Fruit fly (Drosophila melanogaster) whole organism, embryonic: Measurements from ENCODE around the gene Gr61a.

Experiments used
- Adf1 ChIP-seq: fragments of 200-800 bp; sonication (Bioruptor generic); IDR thresholded peaks from 2 replicates; pipeline ENCODE4 v1.3.6; 2022; ENCODE audit warnings: missing biosample characterization, missing genetic modification characterization
- CG10267 ChIP-seq: fragments of 200-800 bp; sonication (Bioruptor generic); optimal IDR thresholded peaks from 2 replicates; lab custom pipeline; 2018; ENCODE audit warnings: missing biosample characterization, mild to moderate bottlenecking, missing genetic modification characterization, moderate library complexity
- CG10565 ChIP-seq: fragments of 200-800 bp; sonication (Bioruptor generic); optimal IDR thresholded peaks from 3 replicates; lab custom pipeline; 2016; ENCODE audit warnings: missing biosample characterization, mild to moderate bottlenecking, missing genetic modification characterization
- CG11247 ChIP-seq: fragments of 200-800 bp; sonication (Bioruptor generic); IDR thresholded peaks from 2 replicates; pipeline ENCODE4 v1.3.6; 2022; ENCODE audit warnings: missing biosample characterization, missing genetic modification characterization
- CG12236 ChIP-seq: fragments of 200-800 bp; sonication (Bioruptor generic); optimal IDR thresholded peaks from 2 replicates; lab custom pipeline; 2016; ENCODE audit warnings: missing biosample characterization, missing genetic modification characterization
- CG13424 ChIP-seq: fragments of 200-800 bp; sonication (Bioruptor generic); optimal IDR thresholded peaks from 2 replicates; lab custom pipeline; 2019; ENCODE audit warnings: missing biosample characterization, mild to moderate bottlenecking, missing genetic modification characterization, moderate library complexity
- CG13624 ChIP-seq: fragments of 200-800 bp; sonication (Bioruptor generic); optimal IDR thresholded peaks from 2 replicates; lab custom pipeline; 2016; ENCODE audit warnings: missing biosample characterization, missing genetic modification characterization
- CG14014 ChIP-seq: fragments of 200-800 bp; sonication (Bioruptor generic); IDR thresholded peaks from 2 replicates; pipeline ENCODE4 v1.3.6; 2022; ENCODE audit warnings: missing biosample characterization, missing genetic modification characterization
- CG15073 ChIP-seq: fragments of 200-800 bp; sonication (Bioruptor generic); optimal IDR thresholded peaks from 2 replicates; lab custom pipeline; 2016; ENCODE audit warnings: missing biosample characterization, missing genetic modification characterization
- CG1529 ChIP-seq: fragments of 200-800 bp; sonication (Bioruptor generic); optimal IDR thresholded peaks from 3 replicates; lab custom pipeline; 2018; ENCODE audit warnings: missing biosample characterization, missing genetic modification characterization
- CG1603 ChIP-seq: fragments of 200-800 bp; sonication (Bioruptor generic); optimal IDR thresholded peaks from 2 replicates; lab custom pipeline; 2019; ENCODE audit warnings: missing biosample characterization, mild to moderate bottlenecking, missing genetic modification characterization, moderate library complexity
- CG17612 ChIP-seq: fragments of 200-800 bp; sonication (Bioruptor generic); IDR thresholded peaks from 2 replicates; pipeline ENCODE4 v1.3.6; 2022; ENCODE audit warnings: missing biosample characterization, missing genetic modification characterization
- CG18011 ChIP-seq: fragments of 200-800 bp; sonication (Bioruptor generic); optimal IDR thresholded peaks from 2 replicates; lab custom pipeline; 2017; ENCODE audit warnings: missing biosample characterization, missing genetic modification characterization, mild to moderate bottlenecking, moderate library complexity, missing genotype
- CG1832 ChIP-seq: fragments of 200-800 bp; sonication (Bioruptor generic); optimal IDR thresholded peaks from 2 replicates; lab custom pipeline; 2017; ENCODE audit warnings: missing biosample characterization, mild to moderate bottlenecking, missing genetic modification characterization, inconsistent platforms
- CG2116 ChIP-seq: fragments of 200-800 bp; sonication (Bioruptor generic); optimal IDR thresholded peaks from 3 replicates; lab custom pipeline; 2018; ENCODE audit warnings: missing biosample characterization, mild to moderate bottlenecking, missing genetic modification characterization
- CG2678 ChIP-seq: fragments of 200-800 bp; sonication (Bioruptor generic); optimal IDR thresholded peaks from 3 replicates; lab custom pipeline; 2019; ENCODE audit warnings: missing biosample characterization, mild to moderate bottlenecking, missing genetic modification characterization, moderate library complexity
- CG4282 ChIP-seq: fragments of 200-800 bp; sonication (Bioruptor generic); optimal IDR thresholded peaks from 2 replicates; lab custom pipeline; 2016; ENCODE audit warnings: missing biosample characterization, missing genetic modification characterization
- CG4424 ChIP-seq: fragments of 200-800 bp; sonication (Bioruptor generic); optimal IDR thresholded peaks from 3 replicates; lab custom pipeline; 2016; ENCODE audit warnings: missing biosample characterization, missing genetic modification characterization
- CG5245 ChIP-seq: fragments of 200-800 bp; sonication (Bioruptor generic); optimal IDR thresholded peaks from 3 replicates; lab custom pipeline; 2016; ENCODE audit warnings: missing biosample characterization, missing genetic modification characterization
- CG6689 ChIP-seq: fragments of 200-800 bp; sonication (Bioruptor generic); IDR thresholded peaks from 2 replicates; pipeline ENCODE4 v1.3.6; 2022; ENCODE audit warnings: missing biosample characterization, missing genetic modification characterization
- CG7786 ChIP-seq: fragments of 200-800 bp; sonication (Bioruptor generic); optimal IDR thresholded peaks from 2 replicates; lab custom pipeline; 2016; ENCODE audit warnings: missing biosample characterization, missing genetic modification characterization
- CG8290 ChIP-seq, 3 experiments: fragments of 200-800 bp; sonication (Bioruptor generic); optimal IDR thresholded peaks; 2 replicates each; lab custom pipeline; 2016 to 2019; ENCODE audit warnings: missing biosample characterization in 3 of 3, missing genetic modification characterization in 3 of 3, mild to moderate bottlenecking in 2 of 3, moderate library complexity in 1 of 3
- D19B ChIP-seq: fragments of 200-800 bp; sonication (Bioruptor generic); optimal IDR thresholded peaks from 2 replicates; lab custom pipeline; 2017; ENCODE audit warnings: missing biosample characterization, mild to moderate bottlenecking, missing genetic modification characterization
- Dip3 ChIP-seq: fragments of 200-800 bp; sonication (Bioruptor generic); optimal IDR thresholded peaks from 3 replicates; lab custom pipeline; 2016; ENCODE audit warnings: missing biosample characterization, missing genetic modification characterization
- ERR ChIP-seq: fragments of 200-800 bp; sonication (Bioruptor generic); optimal IDR thresholded peaks from 2 replicates; lab custom pipeline; 2016; ENCODE audit warnings: missing biosample characterization, missing genetic modification characterization
- Kr ChIP-seq: fragments of 200-800 bp; sonication (Bioruptor generic); optimal IDR thresholded peaks from 2 replicates; lab custom pipeline; 2017; ENCODE audit warnings: missing biosample characterization, mild to moderate bottlenecking, missing genetic modification characterization
- Med ChIP-seq: fragments of 200-800 bp; sonication (Bioruptor generic); peaks from one replicate; lab custom pipeline; 2016; ENCODE audit warnings: missing biosample characterization, missing genetic modification characterization, mild to moderate bottlenecking, inconsistent platforms, moderate library complexity
- Meics ChIP-seq: fragments of 200-800 bp; sonication (Bioruptor generic); optimal IDR thresholded peaks from 2 replicates; lab custom pipeline; 2017; ENCODE audit warnings: missing biosample characterization, mild to moderate bottlenecking, missing genetic modification characterization
- Nf-YB ChIP-seq: fragments of 200-800 bp; sonication (Bioruptor generic); optimal IDR thresholded peaks from 3 replicates; lab custom pipeline; 2019; ENCODE audit warnings: missing biosample characterization, mild to moderate bottlenecking, missing genetic modification characterization, moderate library complexity
- Ravus ChIP-seq: fragments of 200-800 bp; sonication (Bioruptor generic); IDR thresholded peaks from 2 replicates; pipeline ENCODE4 v1.3.6; 2022; ENCODE audit warnings: missing biosample characterization, missing genetic modification characterization
- Rx ChIP-seq: fragments of 200-800 bp; sonication (Bioruptor generic); IDR thresholded peaks from 2 replicates; pipeline ENCODE4 v1.3.6; 2022; ENCODE audit warnings: missing biosample characterization, missing genetic modification characterization
- Sry-β ChIP-seq: fragments of 200-800 bp; sonication (Bioruptor generic); optimal IDR thresholded peaks from 2 replicates; lab custom pipeline; 2018; ENCODE audit warnings: missing biosample characterization, mild to moderate bottlenecking, missing genetic modification characterization, moderate library complexity
- Xrp1 ChIP-seq: fragments of 200-800 bp; sonication (Bioruptor generic); IDR thresholded peaks from 2 replicates; pipeline ENCODE4 v1.3.6; 2022; ENCODE audit warnings: missing biosample characterization, missing genetic modification characterization
- ac ChIP-seq: fragments of 200-800 bp; sonication (Bioruptor generic); optimal IDR thresholded peaks from 3 replicates; lab custom pipeline; 2017; ENCODE audit warnings: missing biosample characterization, mild to moderate bottlenecking, missing genetic modification characterization
- aop ChIP-seq: fragments of 200-800 bp; sonication (Bioruptor generic); IDR thresholded peaks from 2 replicates; pipeline ENCODE4 v1.3.6; 2022; ENCODE audit warnings: missing biosample characterization, missing genetic modification characterization
- bcd ChIP-seq: fragments of 200-800 bp; sonication (Bioruptor generic); optimal IDR thresholded peaks from 2 replicates; lab custom pipeline; 2017; ENCODE audit warnings: missing biosample characterization, mild to moderate bottlenecking, missing genetic modification characterization
- bigmax ChIP-seq: fragments of 200-800 bp; sonication (Bioruptor generic); optimal IDR thresholded peaks from 2 replicates; lab custom pipeline; 2018; ENCODE audit warnings: missing biosample characterization, mild to moderate bottlenecking, missing genetic modification characterization
- dm ChIP-seq: fragments of 200-800 bp; sonication (Bioruptor generic); optimal IDR thresholded peaks from 3 replicates; lab custom pipeline; 2016; ENCODE audit warnings: missing biosample characterization, missing genetic modification characterization
- dmrt99B ChIP-seq: fragments of 200-800 bp; sonication (Bioruptor generic); optimal IDR thresholded peaks from 2 replicates; lab custom pipeline; 2018; ENCODE audit warnings: missing biosample characterization, mild to moderate bottlenecking, missing genetic modification characterization, moderate library complexity
- esg ChIP-seq: fragments of 200-800 bp; sonication (Bioruptor generic); conservative IDR thresholded peaks from 2 replicates; pipeline ENCODE4 v1.3.6; 2022; ENCODE audit warnings: missing biosample characterization, missing genetic modification characterization
- jigr1 ChIP-seq: fragments of 200-800 bp; sonication (Bioruptor generic); IDR thresholded peaks from 3 replicates; pipeline ENCODE4 v1.3.6; 2022; ENCODE audit warnings: missing biosample characterization, missing genetic modification characterization
- mirr ChIP-seq: fragments of 200-800 bp; sonication (Bioruptor generic); optimal IDR thresholded peaks from 3 replicates; lab custom pipeline; 2018; ENCODE audit warnings: missing biosample characterization, mild to moderate bottlenecking, missing genetic modification characterization
- nom ChIP-seq: fragments of 200-800 bp; sonication (Bioruptor generic); optimal IDR thresholded peaks from 2 replicates; lab custom pipeline; 2017; ENCODE audit warnings: missing biosample characterization, missing genetic modification characterization, mild to moderate bottlenecking, moderate library complexity, missing genetic modification reagents
- onecut ChIP-seq: fragments of 200-800 bp; sonication (Bioruptor generic); IDR thresholded peaks from 2 replicates; pipeline ENCODE4 v1.3.6; 2022; ENCODE audit warnings: missing biosample characterization, missing genetic modification characterization
- sqz ChIP-seq: fragments of 200-800 bp; sonication (Bioruptor generic); optimal IDR thresholded peaks from 3 replicates; lab custom pipeline; 2018; ENCODE audit warnings: missing biosample characterization, mild to moderate bottlenecking, missing genetic modification characterization
- stwl ChIP-seq: fragments of 200-800 bp; sonication (Bioruptor generic); optimal IDR thresholded peaks from 3 replicates; lab custom pipeline; 2018; ENCODE audit warnings: missing biosample characterization, mild to moderate bottlenecking, missing genetic modification characterization, moderate library complexity
- tna ChIP-seq: fragments of 200-800 bp; sonication (Bioruptor generic); IDR thresholded peaks from 2 replicates; pipeline ENCODE4 v1.3.6; 2022; ENCODE audit warnings: missing biosample characterization, missing genetic modification characterization; ENCODE audit not compliant: partially characterized antibody
- vnd ChIP-seq: fragments of 200-800 bp; sonication (Bioruptor generic); IDR thresholded peaks from 3 replicates; pipeline ENCODE4 v1.3.6; 2022; ENCODE audit warnings: missing biosample characterization, missing genetic modification characterization; ENCODE audit not compliant: partially characterized antibody

Gene Gr61a

dm6 chr3L:832897-833857, 8.1 kb upstream of the Gr61a start, which contains the start of gene Sf3b3 (continued):
- no peak for TF ChIP-seq mirr
- no peak for TF ChIP-seq onecut
- TF ChIP-seq Rx (GFP tag; lab: Robert Waterston, UW), result no peak
- peak; percentile 57; the same call in 2 of the 3 replicates for TF ChIP-seq vnd (GFP tag; lab: Robert Waterston, UW)
- peak; percentile 81 for TF ChIP-seq dm (GFP tag; lab: Kevin White, UChicago)
- TF ChIP-seq CG13424, result no peak
- no peak for TF ChIP-seq CG13624 (GFP tag; lab: Kevin White, UChicago)
- TF ChIP-seq CG5245 (GFP tag; lab: Kevin White, UChicago), result no peak
- no peak for TF ChIP-seq bcd (GFP tag; lab: Kevin White, UChicago)
- no peak for TF ChIP-seq aop (GFP tag; lab: Robert Waterston, UW)
- TF ChIP-seq Med (GFP tag; lab: Kevin White, UChicago), result peak; percentile 79
- TF ChIP-seq ac (GFP tag; lab: Kevin White, UChicago), result no peak
- TF ChIP-seq jigr1 (GFP tag; lab: Robert Waterston, UW), result peak; percentile 31; the same call in 1 of the 3 replicates
- no peak for TF ChIP-seq CG1832 (GFP tag; lab: Kevin White, UChicago)
- TF ChIP-seq tna (GFP tag; lab: Robert Waterston, UW), result no peak; the same call in none of the 2 replicates
- no peak for TF ChIP-seq Kr
- peak; percentile 60 for TF ChIP-seq sqz
- TF ChIP-seq CG10565 (GFP tag; lab: Kevin White, UChicago), result no peak
- no peak for TF ChIP-seq Dip3 (GFP tag; lab: Kevin White, UChicago)
- TF ChIP-seq CG7786 (GFP tag; lab: Kevin White, UChicago), result no peak

dm6 chr3L:833878-834277, 7.4 kb upstream of the Gr61a start, which contains the start of gene CG42553:
Gene CG42553 (plus strand): TSS chr3L:834093.
- TF ChIP-seq Nf-YB (GFP tag; lab: Kevin White, UChicago) (no peak), CG14014 (GFP tag; lab: Robert Waterston, UW) (no peak), CG1529 (GFP tag; lab: Kevin White, UChicago) (no peak), Adf1 (no peak), CG17612 (no peak), stwl (peak; percentile 7), Kr (no peak), CG6689 (GFP tag; lab: Robert Waterston, UW) (no peak), CG2116 (GFP tag; lab: Kevin White, UChicago) (no peak), CG4282 (GFP tag; lab: Kevin White, UChicago) (no peak), nom (GFP tag; lab: Kevin White, UChicago) (no peak), esg (no peak), CG15073 (GFP tag; lab: Kevin White, UChicago) (no peak), tna (GFP tag; lab: Robert Waterston, UW) (no peak), CG18011 (GFP tag; lab: Kevin White, UChicago) (no peak), Ravus (no peak), bigmax (GFP tag; lab: Kevin White, UChicago) (no peak), CG12236 (GFP tag; lab: Kevin White, UChicago) (no peak), ERR (no peak), CG11247 (GFP tag; lab: Robert Waterston, UW) (no peak), CG2678 (no peak), CG1603 (tag; lab: Kevin White, UChicago) (peak; percentile 23), CG10267 (peak; percentile 91), Sry-β (peak; percentile 84), CG8290 (GFP tag; optimal IDR thresholded peaks at IDR 0.05; lab: Kevin White, UChicago) (no peak), CG8290 (tag; optimal IDR thresholded peaks at IDR 0.05; lab: Kevin White, UChicago) (no peak), CG4424 (GFP tag; lab: Kevin White, UChicago) (no peak), dmrt99B (tag; lab: Kevin White, UChicago) (no peak), CG13624 (GFP tag; lab: Kevin White, UChicago) (no peak), D19B (GFP tag; lab: Kevin White, UChicago) (no peak), Xrp1 (no peak), Meics (GFP tag; lab: Kevin White, UChicago) (no peak)
